Fruit fly (Drosophila melanogaster): ENCODE measurements around the gene gammaTub23C.

DNA sequence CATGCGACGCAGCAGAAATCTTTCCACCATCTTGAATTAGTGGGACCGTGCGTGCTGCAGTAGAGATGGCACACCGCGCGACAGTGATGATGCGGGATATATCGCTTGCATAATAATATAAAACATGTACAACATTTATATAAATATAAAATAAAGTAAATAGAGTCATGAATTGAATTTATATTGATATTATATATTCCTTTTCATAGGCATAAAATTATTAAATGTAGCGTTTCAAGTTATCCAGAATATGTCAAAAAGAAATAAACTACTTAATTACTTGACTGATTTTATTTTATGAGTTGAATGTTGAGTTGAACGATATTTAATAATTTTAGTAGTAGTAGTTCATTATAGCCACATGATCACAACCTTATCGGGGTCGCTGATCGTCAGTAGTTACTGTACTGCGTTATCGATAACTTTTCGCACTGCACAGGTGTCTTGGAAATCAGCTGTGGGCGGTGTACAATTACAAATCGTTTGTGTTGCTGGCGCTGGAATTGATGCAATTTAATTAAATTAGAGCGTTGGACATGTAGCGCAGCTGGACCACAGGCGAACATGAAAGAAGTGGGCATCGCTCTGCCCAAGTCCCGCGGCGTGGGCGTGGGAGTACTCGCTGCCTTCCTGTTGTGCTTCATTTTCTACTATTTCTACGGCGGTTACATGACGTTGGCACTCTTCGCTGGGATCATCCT is 15.1 kb downstream of the gammaTub23C start, which contains the start of the genes Chd1 and Bem46:
- peak; percentile 86 for TF ChIP-seq CG6163 (GFP tag; IDR thresholded peaks at IDR 0.05)
- no peak for TF ChIP-seq fkh (GFP tag; optimal IDR thresholded peaks at IDR 0.05)
- TF ChIP-seq esn (GFP tag; optimal IDR thresholded peaks at IDR 0.05) = peak; percentile 87
- no peak for TF ChIP-seq Blimp-1 (GFP tag; optimal IDR thresholded peaks at IDR 0.05)
- no peak for TF ChIP-seq Sox102F (GFP tag; optimal IDR thresholded peaks at IDR 0.05)
- TF ChIP-seq CG3919 (GFP tag; optimal IDR thresholded peaks at IDR 0.05) = no peak
- TF ChIP-seq CG8119 (GFP tag; IDR thresholded peaks at IDR 0.05) = peak; percentile 61

All from whole organism, prepupa.